Fruit fly (Drosophila melanogaster) whole organism, prepupa: ENCODE data around the gene CG3117.

Experiments
- Blimp-1 ChIP-seq: fragments of 200-800 bp; sonication (Bioruptor generic); optimal IDR thresholded peaks from 3 replicates; lab custom pipeline; 2017; ENCODE audit warnings: missing biosample characterization, missing genetic modification characterization, mild to moderate bottlenecking, moderate library complexity, missing genetic modification reagents
- CG10631 ChIP-seq: fragments of 200-800 bp; sonication (Bioruptor generic); optimal IDR thresholded peaks from 2 replicates; lab custom pipeline; 2016; ENCODE audit warnings: missing biosample characterization, missing genetic modification characterization
- CG11762 ChIP-seq: fragments of 200-800 bp; sonication (Bioruptor generic); optimal IDR thresholded peaks from 3 replicates; lab custom pipeline; 2016; ENCODE audit warnings: missing biosample characterization, missing genetic modification characterization; ENCODE audit not compliant: insufficient read depth
- CG11902 ChIP-seq: fragments of 200-800 bp; sonication (Bioruptor generic); optimal IDR thresholded peaks from 3 replicates; lab custom pipeline; 2016; ENCODE audit warnings: missing biosample characterization, missing genetic modification characterization
- CG15336 ChIP-seq: fragments of 200-800 bp; sonication (Bioruptor generic); IDR thresholded peaks from 2 replicates; pipeline ENCODE4 v1.3.6; 2022; ENCODE audit warnings: missing biosample characterization, missing genetic modification characterization
- CG1621 ChIP-seq: fragments of 200-800 bp; sonication (Bioruptor generic); optimal IDR thresholded peaks from 3 replicates; lab custom pipeline; 2018; ENCODE audit warnings: missing biosample characterization, mild to moderate bottlenecking, missing genetic modification characterization
- CG16779 ChIP-seq: fragments of 200-800 bp; sonication (Bioruptor generic); optimal IDR thresholded peaks from 3 replicates; lab custom pipeline; 2017; ENCODE audit warnings: missing biosample characterization, mild to moderate bottlenecking, missing genetic modification characterization
- CG31627 ChIP-seq: fragments of 200-800 bp; sonication (Bioruptor generic); optimal IDR thresholded peaks from 3 replicates; lab custom pipeline; 2016; ENCODE audit warnings: missing biosample characterization, missing genetic modification characterization
- CG32006 ChIP-seq: fragments of 200-800 bp; sonication (Bioruptor generic); optimal IDR thresholded peaks from 3 replicates; lab custom pipeline; 2017; ENCODE audit warnings: missing biosample characterization, mild to moderate bottlenecking, missing genetic modification characterization
- CG34406 ChIP-seq: fragments of 200-800 bp; sonication (Bioruptor generic); optimal IDR thresholded peaks from 3 replicates; lab custom pipeline; 2016; ENCODE audit warnings: missing biosample characterization, missing genetic modification characterization
- CG6163 ChIP-seq: fragments of 200-800 bp; sonication (Bioruptor generic); IDR thresholded peaks from 3 replicates; pipeline ENCODE4 v1.3.6; 2022; ENCODE audit warnings: missing biosample characterization, missing genetic modification characterization
- CG6276 ChIP-seq: fragments of 200-800 bp; sonication (Bioruptor generic); optimal IDR thresholded peaks from 2 replicates; lab custom pipeline; 2017; ENCODE audit warnings: missing biosample characterization, mild to moderate bottlenecking, missing genetic modification characterization
- CG6792 ChIP-seq: fragments of 200-800 bp; sonication (Bioruptor generic); optimal IDR thresholded peaks from 3 replicates; lab custom pipeline; 2016; ENCODE audit warnings: missing biosample characterization, missing genetic modification characterization
- CG6808 ChIP-seq: fragments of 200-800 bp; sonication (Bioruptor generic); optimal IDR thresholded peaks from 3 replicates; lab custom pipeline; 2017; ENCODE audit warnings: missing biosample characterization, missing genetic modification characterization, mild to moderate bottlenecking, moderate library complexity, missing genetic modification reagents
- CG7368 ChIP-seq: fragments of 200-800 bp; sonication (Bioruptor generic); optimal IDR thresholded peaks from 3 replicates; lab custom pipeline; 2016; ENCODE audit warnings: missing biosample characterization, missing genetic modification characterization
- CG8119 ChIP-seq: fragments of 200-800 bp; sonication (Bioruptor generic); IDR thresholded peaks from 3 replicates; pipeline ENCODE4 v1.3.6; 2022; ENCODE audit warnings: missing biosample characterization, missing genetic modification characterization
- CG8319 ChIP-seq: fragments of 200-800 bp; sonication (Bioruptor generic); optimal IDR thresholded peaks from 3 replicates; lab custom pipeline; 2016; ENCODE audit warnings: missing biosample characterization, missing genetic modification characterization
- CG9139 ChIP-seq: fragments of 200-800 bp; sonication (Bioruptor generic); optimal IDR thresholded peaks from 3 replicates; lab custom pipeline; 2017; ENCODE audit warnings: missing biosample characterization, mild to moderate bottlenecking, missing genetic modification characterization
- Eip75B ChIP-seq: fragments of 200-800 bp; sonication (Bioruptor generic); optimal IDR thresholded peaks from 3 replicates; lab custom pipeline; 2016; ENCODE audit warnings: missing biosample characterization, missing genetic modification characterization
- Eip78C ChIP-seq: fragments of 200-800 bp; sonication (Bioruptor generic); peaks from one replicate; lab custom pipeline; 2016; ENCODE audit warnings: missing biosample characterization, missing genetic modification characterization
- Eip93F ChIP-seq: fragments of 200-800 bp; sonication (Bioruptor generic); optimal IDR thresholded peaks from 2 replicates; lab custom pipeline; 2016; ENCODE audit warnings: missing biosample characterization, mild to moderate bottlenecking, missing genetic modification characterization
- Ets21C ChIP-seq: fragments of 200-800 bp; sonication (Bioruptor generic); optimal IDR thresholded peaks from 3 replicates; lab custom pipeline; 2016; ENCODE audit warnings: missing biosample characterization, missing genetic modification characterization
- Ets96B ChIP-seq: fragments of 200-800 bp; optimal IDR thresholded peaks from 2 replicates; lab custom pipeline; 2019; ENCODE audit warnings: missing biosample characterization, mild to moderate bottlenecking, missing genetic modification characterization, moderate library complexity
- Gug ChIP-seq: fragments of 200-800 bp; sonication (Bioruptor generic); IDR thresholded peaks from 2 replicates; pipeline ENCODE4 v1.3.6; 2022; ENCODE audit warnings: missing biosample characterization, missing genetic modification characterization
- Hr39 ChIP-seq: fragments of 200-800 bp; sonication (Bioruptor generic); optimal IDR thresholded peaks from 2 replicates; lab custom pipeline; 2016; ENCODE audit warnings: missing biosample characterization, missing genetic modification characterization
- Hr4 ChIP-seq: fragments of 200-800 bp; sonication (Bioruptor generic); optimal IDR thresholded peaks from 3 replicates; lab custom pipeline; 2016; ENCODE audit warnings: missing biosample characterization, missing genetic modification characterization
- Lpt ChIP-seq: fragments of 200-800 bp; sonication (Bioruptor generic); optimal IDR thresholded peaks from 3 replicates; lab custom pipeline; 2016; ENCODE audit warnings: missing biosample characterization, missing genetic modification characterization
- Met ChIP-seq: fragments of 200-800 bp; sonication (Bioruptor generic); optimal IDR thresholded peaks from 3 replicates; lab custom pipeline; 2016; ENCODE audit warnings: missing biosample characterization, missing genetic modification characterization
- OdsH ChIP-seq: fragments of 200-800 bp; sonication (Bioruptor generic); optimal IDR thresholded peaks from 3 replicates; lab custom pipeline; 2016; ENCODE audit warnings: missing biosample characterization, missing genetic modification characterization
- Smox ChIP-seq: fragments of 200-800 bp; sonication (Bioruptor generic); optimal IDR thresholded peaks from 3 replicates; lab custom pipeline; 2016; ENCODE audit warnings: missing biosample characterization, missing genetic modification characterization
- Sox14 ChIP-seq: fragments of 200-800 bp; sonication (Bioruptor generic); optimal IDR thresholded peaks from 3 replicates; lab custom pipeline; 2016; ENCODE audit warnings: missing biosample characterization, missing genetic modification characterization
- achi ChIP-seq: fragments of 200-800 bp; sonication (Bioruptor generic); optimal IDR thresholded peaks from 3 replicates; lab custom pipeline; 2016; ENCODE audit warnings: missing biosample characterization, missing genetic modification characterization
- acj6 ChIP-seq: fragments of 200-800 bp; sonication (Bioruptor generic); optimal IDR thresholded peaks from 3 replicates; lab custom pipeline; 2016; ENCODE audit warnings: missing biosample characterization, missing genetic modification characterization
- cyc ChIP-seq: fragments of 200-800 bp; sonication (Bioruptor generic); optimal IDR thresholded peaks from 3 replicates; lab custom pipeline; 2016; ENCODE audit warnings: missing biosample characterization, missing genetic modification characterization
- dsx ChIP-seq: fragments of 200-800 bp; optimal IDR thresholded peaks from 3 replicates; lab custom pipeline; 2019; ENCODE audit warnings: missing biosample characterization, mild to moderate bottlenecking, missing genetic modification characterization, moderate library complexity; ENCODE audit not compliant: poor library complexity, severe bottlenecking
- esn ChIP-seq: fragments of 200-800 bp; sonication (Bioruptor generic); optimal IDR thresholded peaks from 2 replicates; lab custom pipeline; 2016; ENCODE audit warnings: missing biosample characterization, mild to moderate bottlenecking, missing genetic modification characterization, moderate library complexity
- fd59A ChIP-seq: fragments of 200-800 bp; sonication (Bioruptor generic); optimal IDR thresholded peaks from 2 replicates; lab custom pipeline; 2017; ENCODE audit warnings: missing biosample characterization, mild to moderate bottlenecking, missing genetic modification characterization, missing genetic modification reagents
- fd85E ChIP-seq: fragments of 200-800 bp; sonication (Bioruptor generic); optimal IDR thresholded peaks from 3 replicates; lab custom pipeline; 2016; ENCODE audit warnings: missing biosample characterization, missing genetic modification characterization
- fkh ChIP-seq: fragments of 200-800 bp; sonication (Bioruptor generic); optimal IDR thresholded peaks from 3 replicates; lab custom pipeline; 2017; ENCODE audit warnings: missing biosample characterization, mild to moderate bottlenecking, missing genetic modification characterization, moderate library complexity
- net ChIP-seq: fragments of 200-800 bp; sonication (Bioruptor generic); optimal IDR thresholded peaks from 3 replicates; lab custom pipeline; 2016; ENCODE audit warnings: missing biosample characterization, missing genetic modification characterization
- pdm3 ChIP-seq: fragments of 200-800 bp; sonication (Bioruptor generic); optimal IDR thresholded peaks from 3 replicates; lab custom pipeline; 2016; ENCODE audit warnings: missing biosample characterization, missing genetic modification characterization
- salr ChIP-seq, 2 experiments: fragments of 200-800 bp; sonication (Bioruptor generic); optimal IDR thresholded peaks; 3 replicates each; lab custom pipeline; 2016 to 2018; ENCODE audit warnings: missing biosample characterization in 2 of 2, missing genetic modification characterization in 2 of 2, mild to moderate bottlenecking in 1 of 2
- spab ChIP-seq: fragments of 200-800 bp; sonication (Bioruptor generic); optimal IDR thresholded peaks from 2 replicates; lab custom pipeline; 2017; ENCODE audit warnings: missing biosample characterization, mild to moderate bottlenecking, missing genetic modification characterization, missing genetic modification reagents
- ss ChIP-seq, 2 experiments: fragments of 200-800 bp; sonication (Bioruptor generic); optimal IDR thresholded peaks; 2 replicates in 1 of 2; 3 replicates in 1 of 2; lab custom pipeline; 2017 to 2018; ENCODE audit warnings: mild to moderate bottlenecking in 2 of 2, missing biosample characterization in 2 of 2, missing genetic modification characterization in 2 of 2, moderate library complexity in 1 of 2
- svp ChIP-seq: fragments of 200-800 bp; sonication (Bioruptor generic); peaks from one replicate; lab custom pipeline; 2016; ENCODE audit warnings: missing biosample characterization, missing genetic modification characterization
- topi ChIP-seq: fragments of 200-800 bp; sonication (Bioruptor generic); optimal IDR thresholded peaks from 3 replicates; lab custom pipeline; 2016; ENCODE audit warnings: missing biosample characterization, missing genetic modification characterization

CG3117 gene

dm6 chr2L:2878188-2878587 is 31.2 kb upstream of the CG3117 start, which contains the start of the genes Prx6a and Sbat (continued):
- peak in 1 of 2 experiments; percentile 42 for TF ChIP-seq salr (GFP tag; optimal IDR thresholded peaks at IDR 0.05; lab: Kevin White, UChicago)
- TF ChIP-seq spab (GFP tag; lab: Kevin White, UChicago), result no peak
- no peak for TF ChIP-seq CG8119 (GFP tag; lab: Robert Waterston, UW)
- TF ChIP-seq Gug (GFP tag; lab: Robert Waterston, UW), result peak; percentile 63
- peak; percentile 65 for TF ChIP-seq Ets96B
- TF ChIP-seq fd85E, result no peak
- peak; percentile 72 for TF ChIP-seq esn (GFP tag; lab: Kevin White, UChicago)
- TF ChIP-seq cyc, result peak; percentile 77
- TF ChIP-seq OdsH (GFP tag; lab: Kevin White, UChicago), result peak; percentile 46
- peak; percentile 51 for TF ChIP-seq CG6792 (GFP tag; lab: Kevin White, UChicago)
- TF ChIP-seq CG6808 (GFP tag; lab: Kevin White, UChicago), result peak; percentile 43
- TF ChIP-seq CG6163 (GFP tag; lab: Robert Waterston, UW), result no peak
- peak; percentile 15 for TF ChIP-seq CG8319 (GFP tag; lab: Kevin White, UChicago)
- TF ChIP-seq Sox14 (GFP tag; lab: Kevin White, UChicago), result peak; percentile 73
- peak; percentile 9 for TF ChIP-seq fd59A (GFP tag; lab: Kevin White, UChicago)
- peak; percentile 51 for TF ChIP-seq CG32006 (GFP tag; lab: Kevin White, UChicago)
- peak; percentile 55 for TF ChIP-seq dsx (GFP tag; lab: Kevin White, UChicago)

DNA sequence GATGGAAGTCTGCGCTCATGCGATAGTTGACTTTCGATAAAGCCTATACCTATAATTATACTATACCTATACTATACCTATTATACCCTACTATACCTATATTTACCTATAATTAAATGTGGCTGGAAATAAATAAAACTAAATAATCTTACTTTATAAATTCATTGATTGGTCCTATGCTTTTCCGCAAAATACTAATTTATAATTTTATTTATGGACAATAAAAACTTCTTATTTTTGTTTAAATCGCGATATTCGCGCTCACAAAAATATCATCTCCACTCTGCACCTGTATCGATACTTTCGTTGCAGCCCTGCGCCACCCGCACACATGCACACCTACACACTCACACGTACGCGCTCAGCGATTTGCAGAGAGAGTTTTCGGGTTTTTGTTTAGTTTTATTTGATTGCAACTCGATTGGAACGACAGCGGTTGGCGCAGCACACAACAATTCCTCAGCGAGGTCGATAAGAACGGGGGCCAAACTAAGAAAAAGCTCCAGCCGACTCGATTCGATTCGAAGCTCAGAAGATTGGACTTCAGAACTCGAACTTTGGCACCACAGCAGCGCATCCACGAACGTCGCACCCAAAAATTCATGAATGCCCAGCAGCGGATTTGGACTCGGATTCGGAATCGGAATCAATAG is 27.7 kb upstream of the CG3117 start, which contains the start of gene CG8814:
Gene CG8814 (plus strand): TSS at position 349 of the 653 bp plus-strand sequence.
- peak; percentile 46 for TF ChIP-seq Blimp-1 (GFP tag; lab: Kevin White, UChicago)
- peak; percentile 80 for TF ChIP-seq CG10631
- peak; percentile 50 for TF ChIP-seq Met
- TF ChIP-seq CG8319 (GFP tag; lab: Kevin White, UChicago), result no peak
- TF ChIP-seq ss (GFP tag; optimal IDR thresholded peaks at IDR 0.05; lab: Kevin White, UChicago), result peak; percentile 88
- peak; percentile 54 for TF ChIP-seq spab (GFP tag; lab: Kevin White, UChicago)
- peak; percentile 69 for TF ChIP-seq CG31627 (GFP tag; lab: Kevin White, UChicago)
- TF ChIP-seq Gug (GFP tag; lab: Robert Waterston, UW), result no peak; the same call in 1 of the 2 replicates
- peak; percentile 50 for TF ChIP-seq pdm3
- peak; percentile 54 for TF ChIP-seq dsx (GFP tag; lab: Kevin White, UChicago)
- TF ChIP-seq Smox, result peak; percentile 74
- peak; percentile 26 for TF ChIP-seq Sox14 (GFP tag; lab: Kevin White, UChicago)
- peak; percentile 56 for TF ChIP-seq topi (GFP tag; lab: Kevin White, UChicago)
- peak; percentile 53 for TF ChIP-seq achi (GFP tag; lab: Kevin White, UChicago)
- peak; percentile 91 for TF ChIP-seq svp (GFP tag; lab: Kevin White, UChicago)
- TF ChIP-seq CG6163 (GFP tag; lab: Robert Waterston, UW), result peak; percentile 81
- TF ChIP-seq CG6792 (GFP tag; lab: Kevin White, UChicago), result peak; percentile 60
- peak; percentile 71 for TF ChIP-seq esn (GFP tag; lab: Kevin White, UChicago)
- TF ChIP-seq CG7368 (GFP tag; lab: Kevin White, UChicago), result no peak
- TF ChIP-seq fd59A (GFP tag; lab: Kevin White, UChicago), result peak; percentile 23
- peak; percentile 53 for TF ChIP-seq Lpt
- peak; percentile 68 for TF ChIP-seq Eip93F (GFP tag; lab: Kevin White, UChicago)
- TF ChIP-seq cyc, result peak; percentile 57
- TF ChIP-seq Hr4 (GFP tag; lab: Kevin White, UChicago), result peak; percentile 71
- peak; percentile 50 for TF ChIP-seq CG11902 (GFP tag; lab: Kevin White, UChicago)
- peak; percentile 18 for TF ChIP-seq Eip75B (GFP tag; lab: Kevin White, UChicago)
- peak; percentile 67 for TF ChIP-seq fkh
- peak; percentile 56 for TF ChIP-seq Ets21C (GFP tag; lab: Kevin White, UChicago)
- peak; percentile 92 for TF ChIP-seq CG6276
- TF ChIP-seq CG9139 (GFP tag; lab: Kevin White, UChicago), result peak; percentile 87
- TF ChIP-seq CG34406 (GFP tag; lab: Kevin White, UChicago), result peak; percentile 40
- peak; percentile 61 for TF ChIP-seq net (GFP tag; lab: Kevin White, UChicago)
- peak; percentile 53 for TF ChIP-seq Hr39 (GFP tag; lab: Kevin White, UChicago)
- TF ChIP-seq acj6 (GFP tag; lab: Kevin White, UChicago), result peak; percentile 53
- TF ChIP-seq OdsH (GFP tag; lab: Kevin White, UChicago), result peak; percentile 63
- peak; percentile 92 for TF ChIP-seq CG16779 (tag; lab: Kevin White, UChicago)
- TF ChIP-seq CG6808 (GFP tag; lab: Kevin White, UChicago), result peak; percentile 84
- TF ChIP-seq CG11762 (GFP tag; lab: Kevin White, UChicago), result no peak
- no peak for TF ChIP-seq fd85E
- peak; percentile 79 for TF ChIP-seq Eip78C (GFP tag; lab: Kevin White, UChicago)
- peak; percentile 39 for TF ChIP-seq CG1621 (tag; lab: Kevin White, UChicago)
- TF ChIP-seq CG15336, result peak; percentile 74
